Worm (Caenorhabditis elegans) whole organism, mixed stage, embryonic: Measurements from ENCODE around the gene C08F8.9.

Experiments used
- M03D4.4 ChIP-seq: sonication (generic microtip); optimal IDR thresholded peaks from 2 replicates; lab custom pipeline; 2017; ENCODE audit warnings: mild to moderate bottlenecking, missing genetic modification characterization, missing compliant biosample characterization
- bed-3 ChIP-seq: fragments of 200-800 bp; sonication (Bioruptor generic); optimal IDR thresholded peaks from 3 replicates; lab custom pipeline; 2018; ENCODE audit warnings: mild to moderate bottlenecking, missing genetic modification characterization, moderate library complexity, missing compliant biosample characterization
- blmp-1 ChIP-seq: fragments of 150-350 bp; optimal IDR thresholded peaks from 2 replicates; lab custom pipeline; 2014; ENCODE audit warnings: missing biosample characterization, missing genetic modification characterization
- ceh-39 ChIP-seq: fragments of 150-350 bp; optimal IDR thresholded peaks from 2 replicates; lab custom pipeline; 2014; ENCODE audit warnings: missing biosample characterization, missing genetic modification characterization
- ceh-83 ChIP-seq: fragments of 200-800 bp; sonication (Bioruptor generic); optimal IDR thresholded peaks from 2 replicates; lab custom pipeline; 2018; ENCODE audit warnings: mild to moderate bottlenecking, missing genetic modification characterization, missing compliant biosample characterization
- ces-1 ChIP-seq: fragments of 150-350 bp; optimal IDR thresholded peaks from 2 replicates; lab custom pipeline; 2014; ENCODE audit warnings: missing biosample characterization, missing genetic modification reagents, missing genetic modification characterization
- cnd-1 ChIP-seq: fragments of 200-800 bp; sonication (Bioruptor generic); optimal IDR thresholded peaks from 2 replicates; lab custom pipeline; 2018; ENCODE audit warnings: mild to moderate bottlenecking, missing genetic modification characterization, missing compliant biosample characterization
- drap-1 ChIP-seq: fragments of 200-800 bp; sonication (Bioruptor generic); optimal IDR thresholded peaks from 3 replicates; lab custom pipeline; 2018; ENCODE audit warnings: mild to moderate bottlenecking, missing genetic modification characterization, missing compliant biosample characterization
- elt-3 ChIP-seq: fragments of 150-350 bp; optimal IDR thresholded peaks from 2 replicates; lab custom pipeline; 2014; ENCODE audit warnings: missing biosample characterization, missing genetic modification characterization
- flh-1 ChIP-seq: fragments of 200-800 bp; sonication (Bioruptor generic); optimal IDR thresholded peaks from 2 replicates; lab custom pipeline; 2018; ENCODE audit warnings: mild to moderate bottlenecking, missing genetic modification characterization, moderate library complexity, missing compliant biosample characterization
- ham-2 ChIP-seq: fragments of 200-800 bp; sonication (Bioruptor generic); optimal IDR thresholded peaks from 2 replicates; lab custom pipeline; 2018; ENCODE audit warnings: mild to moderate bottlenecking, missing genetic modification characterization, missing compliant biosample characterization
- hlh-1 ChIP-seq: fragments of 150-350 bp; optimal IDR thresholded peaks from 2 replicates; lab custom pipeline; 2014; ENCODE audit warnings: missing biosample characterization, missing genetic modification reagents, missing genetic modification characterization
- lin-13 ChIP-seq: fragments of 150-350 bp; optimal IDR thresholded peaks from 2 replicates; lab custom pipeline; 2014; ENCODE audit warnings: missing biosample characterization, missing genetic modification characterization
- lin-32 ChIP-seq: fragments of 200-800 bp; sonication (Bioruptor generic); optimal IDR thresholded peaks from 2 replicates; lab custom pipeline; 2018; ENCODE audit warnings: mild to moderate bottlenecking, missing genetic modification characterization, missing compliant biosample characterization
- lsy-2 ChIP-seq: fragments of 150-350 bp; optimal IDR thresholded peaks from 2 replicates; lab custom pipeline; 2014; ENCODE audit warnings: missing biosample characterization, missing genetic modification characterization
- mab-5 ChIP-seq: fragments of 150-350 bp; optimal IDR thresholded peaks from 2 replicates; lab custom pipeline; 2014; ENCODE audit warnings: missing biosample characterization, missing genetic modification characterization
- mep-1 ChIP-seq: fragments of 150-350 bp; optimal IDR thresholded peaks from 2 replicates; lab custom pipeline; 2017; ENCODE audit warnings: missing biosample characterization, missing genetic modification reagents, missing genetic modification characterization, inconsistent platforms
- mls-2 ChIP-seq: sonication (generic microtip); optimal IDR thresholded peaks from 2 replicates; lab custom pipeline; 2016; ENCODE audit warnings: mild to moderate bottlenecking, missing genetic modification characterization, moderate library complexity, missing compliant biosample characterization
- nhr-237 ChIP-seq: fragments of 150-350 bp; optimal IDR thresholded peaks from 2 replicates; lab custom pipeline; 2014; ENCODE audit warnings: missing biosample characterization, missing genetic modification characterization
- nhr-28 ChIP-seq: fragments of 150-350 bp; optimal IDR thresholded peaks from 2 replicates; lab custom pipeline; 2014; ENCODE audit warnings: missing biosample characterization, missing genetic modification characterization
- nhr-76 ChIP-seq: sonication (generic microtip); optimal IDR thresholded peaks from 2 replicates; lab custom pipeline; 2017; ENCODE audit warnings: missing biosample characterization, missing genetic modification characterization
- pha-4 ChIP-seq: fragments of 150-350 bp; optimal IDR thresholded peaks from 2 replicates; lab custom pipeline; 2018; ENCODE audit warnings: missing biosample characterization, missing genetic modification reagents, missing genetic modification characterization
- sem-2 ChIP-seq: fragments of 200-800 bp; sonication (Bioruptor generic); optimal IDR thresholded peaks from 2 replicates; lab custom pipeline; 2018; ENCODE audit warnings: mild to moderate bottlenecking, missing genetic modification characterization, missing compliant biosample characterization
- snpc-4 ChIP-seq: fragments of 150-350 bp; optimal IDR thresholded peaks from 2 replicates; lab custom pipeline; 2014; ENCODE audit warnings: missing biosample characterization, missing genetic modification characterization
- sptf-1 ChIP-seq: sonication (generic microtip); optimal IDR thresholded peaks from 2 replicates; lab custom pipeline; 2017; ENCODE audit warnings: mild to moderate bottlenecking, missing genetic modification characterization, moderate library complexity, missing compliant biosample characterization
- tbx-8 ChIP-seq: fragments of 200-800 bp; sonication (Bioruptor generic); optimal IDR thresholded peaks from 2 replicates; lab custom pipeline; 2018; ENCODE audit warnings: mild to moderate bottlenecking, missing genetic modification characterization, moderate library complexity, missing compliant biosample characterization
- unc-120 ChIP-seq: sonication (generic microtip); optimal IDR thresholded peaks from 2 replicates; lab custom pipeline; 2017; ENCODE audit warnings: missing genetic modification characterization, missing compliant biosample characterization; ENCODE audit not compliant: poor library complexity, severe bottlenecking
- unc-39 ChIP-seq: fragments of 150-350 bp; optimal IDR thresholded peaks from 2 replicates; lab custom pipeline; 2014; ENCODE audit warnings: missing biosample characterization, missing genetic modification characterization
- unc-62 ChIP-seq: fragments of 150-350 bp; optimal IDR thresholded peaks from 2 replicates; lab custom pipeline; 2014; ENCODE audit warnings: missing biosample characterization, missing genetic modification reagents, missing genetic modification characterization
- zip-8 ChIP-seq: fragments of 150-350 bp; optimal IDR thresholded peaks from 2 replicates; lab custom pipeline; 2014; ENCODE audit warnings: missing biosample characterization, missing genetic modification characterization

The C08F8.9 gene

DNA sequence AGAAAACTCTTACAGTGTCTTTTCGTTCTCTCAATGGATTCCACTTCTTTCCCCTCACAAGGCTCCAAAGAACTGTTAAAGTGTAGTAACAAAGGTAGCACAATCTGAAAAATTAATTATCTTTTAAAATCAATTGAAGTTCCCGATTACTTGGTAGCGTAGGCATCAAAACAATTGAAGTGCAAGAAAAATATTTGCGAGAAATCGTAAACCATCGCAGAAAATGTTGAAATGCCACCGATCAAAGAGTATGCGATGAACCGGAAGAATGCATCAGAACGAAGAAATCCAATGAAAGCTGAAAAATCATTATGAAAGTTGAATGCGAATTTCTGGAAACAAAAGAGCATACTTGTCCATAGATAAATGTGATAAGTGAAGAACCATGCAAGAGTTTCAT is 31.9 kb downstream of the C08F8.9 start:
- TF ChIP-seq ces-1 (no peak), M03D4.4 (tag; lab: Kevin White, UChicago) (no peak), ceh-83 (GFP tag; lab: Kevin White, UChicago) (no peak), flh-1 (no peak), snpc-4 (tag; lab: Kevin White, UChicago) (no peak)

DNA sequence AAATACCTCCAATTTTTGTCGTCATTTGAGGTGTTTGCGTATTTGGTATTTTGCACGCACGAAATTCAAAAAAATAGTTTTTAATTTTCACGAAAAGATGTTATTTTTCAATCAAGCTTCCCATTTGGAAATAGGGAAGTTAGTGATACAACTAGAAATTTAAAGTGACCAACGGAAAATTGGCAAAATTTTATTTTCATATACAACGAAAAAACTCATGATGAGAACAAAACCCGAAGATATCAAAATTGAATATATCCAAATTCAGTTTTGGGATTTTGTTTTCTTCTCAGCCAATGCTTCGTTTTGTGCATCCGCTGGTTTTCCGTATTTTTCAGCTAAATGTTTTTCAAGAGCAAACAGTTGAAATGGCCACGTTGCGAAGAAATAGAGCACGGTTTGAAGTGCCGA is 32.5 kb downstream of the C08F8.9 start:
- TF ChIP-seq unc-39 (tag; lab: Kevin White, UChicago): no peak
- TF ChIP-seq lin-13: no peak
- TF ChIP-seq mep-1 (tag; lab: Kevin White, UChicago): no peak
- no peak for TF ChIP-seq cnd-1 (tag; lab: Kevin White, UChicago)
- TF ChIP-seq unc-120: no peak
- no peak for TF ChIP-seq zip-8 (tag; lab: Kevin White, UChicago)

DNA sequence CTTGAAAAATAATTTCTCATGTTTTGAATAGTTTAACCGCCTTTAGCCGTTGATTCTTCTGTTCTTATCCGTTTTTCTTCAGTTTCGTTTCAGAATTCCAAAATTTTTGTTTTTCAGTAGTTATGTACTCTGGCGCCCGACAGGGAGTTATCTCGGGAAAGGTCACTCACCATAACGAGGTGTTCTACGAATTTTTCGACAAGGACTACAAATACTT is 35.3 kb downstream of the C08F8.9 start, which contains the start of gene F01G4.4:
Gene F01G4.4, plus strand, starts transcription at position 118 of the 217 bp plus-strand sequence.
- TF ChIP-seq zip-8 (tag; lab: Kevin White, UChicago) (no peak), flh-1 (no peak), lsy-2 (tag; lab: Kevin White, UChicago) (no peak), snpc-4 (tag; lab: Kevin White, UChicago) (no peak), unc-120 (no peak), ham-2 (no peak), nhr-237 (no peak), nhr-28 (tag; lab: Kevin White, UChicago) (no peak), tbx-8 (GFP tag; lab: Kevin White, UChicago) (no peak)

DNA sequence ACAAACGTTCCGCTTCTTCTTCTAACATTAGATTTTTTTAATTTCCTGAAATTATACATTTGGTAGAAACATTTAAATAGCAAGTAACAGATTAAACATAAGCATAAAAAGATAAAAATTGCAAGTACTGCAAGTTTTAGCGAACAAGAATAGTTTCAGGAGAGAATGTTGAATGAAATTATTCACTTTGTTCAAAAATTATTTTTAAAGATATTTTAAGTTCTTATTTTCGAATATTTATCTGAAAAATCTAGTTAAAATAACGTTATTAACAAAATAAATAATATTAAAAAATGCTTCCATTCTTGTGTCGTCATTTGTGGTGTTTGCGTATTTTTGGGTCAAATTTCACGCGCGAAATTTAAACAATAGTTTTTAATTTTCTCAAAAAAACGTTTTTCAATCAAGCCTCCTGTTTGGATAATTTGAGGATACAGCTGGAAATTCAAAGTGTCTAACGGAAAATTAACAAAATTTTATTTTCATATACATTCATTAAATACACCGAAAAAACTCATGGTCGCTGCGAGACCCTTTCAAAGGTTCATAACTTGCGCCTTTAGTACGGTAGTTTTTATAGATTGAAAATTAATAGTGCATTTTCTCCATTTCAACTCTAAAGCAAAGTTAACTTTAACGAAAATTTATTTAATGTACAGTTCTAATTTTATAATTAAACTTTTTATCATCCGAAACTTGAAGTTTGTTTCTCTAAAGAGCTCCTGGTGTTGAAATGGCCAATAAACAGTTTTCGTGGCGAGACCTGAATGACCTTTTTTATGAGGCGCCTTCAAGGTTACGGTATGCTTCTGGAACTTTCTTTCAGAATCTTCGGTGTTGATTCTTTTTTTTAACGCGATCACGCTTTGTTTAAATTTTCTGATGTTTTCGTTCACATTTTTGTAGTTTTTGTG is 35.8 kb downstream of the C08F8.9 start, which contains the start of gene skih-2:
Gene skih-2, minus strand, starts transcription at position 51 of the 914 bp plus-strand sequence.
- TF ChIP-seq ceh-39 (tag; lab: Kevin White, UChicago) (no peak), mep-1 (tag; lab: Kevin White, UChicago) (peak; percentile 32), nhr-237 (peak; percentile 27), pha-4 (peak; percentile 26), ces-1 (peak; percentile 89), sptf-1 (tag; lab: Kevin White, UChicago) (no peak), lsy-2 (tag; lab: Kevin White, UChicago) (peak; percentile 65), unc-39 (tag; lab: Kevin White, UChicago) (peak; percentile 64), hlh-1 (no peak), bed-3 (GFP tag; lab: Kevin White, UChicago) (no peak), zip-8 (tag; lab: Kevin White, UChicago) (no peak), mls-2 (tag; lab: Kevin White, UChicago) (no peak)
- TF ChIP-seq, all 35 proteins: peak for 6

DNA sequence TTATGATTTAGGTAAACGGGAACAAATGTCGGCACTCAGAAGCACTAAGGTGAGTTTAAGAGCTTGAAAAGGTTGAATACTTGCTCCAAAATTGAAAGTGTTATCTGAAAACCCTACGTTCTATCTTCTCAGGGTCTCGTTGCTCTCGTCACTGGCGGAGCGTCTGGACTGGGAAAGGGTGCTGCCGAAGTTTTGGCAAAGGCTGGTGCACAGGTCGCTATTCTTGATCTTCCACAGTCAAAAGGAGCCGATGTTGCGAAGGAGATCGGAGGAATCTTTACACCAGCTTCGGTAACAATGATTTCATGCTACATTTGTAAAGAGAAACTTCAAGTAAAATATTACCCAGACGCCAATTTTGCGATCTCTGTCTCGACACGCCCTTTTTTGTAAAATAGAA is 47.1 kb downstream of the C08F8.9 start, which contains the start of gene ard-1:
Gene ard-1, plus strand, starts transcription at position 12 of the 400 bp plus-strand sequence.
- TF ChIP-seq mls-2 (tag; lab: Kevin White, UChicago): no peak
- TF ChIP-seq, all 35 proteins: peak for 0

DNA sequence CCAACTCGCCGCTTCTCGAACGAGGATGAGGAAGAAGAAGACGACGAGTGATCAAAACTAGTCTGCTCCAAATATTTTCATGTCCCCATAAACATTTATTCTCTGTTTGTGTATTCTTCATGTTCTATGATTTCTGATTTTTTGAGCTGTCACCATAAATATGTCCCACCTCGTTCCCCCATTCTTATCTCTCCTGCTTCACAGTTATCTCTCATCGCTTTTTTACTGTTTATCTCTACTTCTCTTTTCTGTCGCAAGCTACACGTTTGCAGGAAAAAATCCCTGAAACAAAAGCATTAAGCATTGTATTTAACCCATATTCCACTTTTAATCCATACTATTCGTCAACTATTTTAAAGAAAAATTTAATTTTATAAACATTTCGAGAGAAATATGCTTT is 47.6 kb downstream of the C08F8.9 start:
- TF ChIP-seq M03D4.4 (tag; lab: Kevin White, UChicago) (no peak), bed-3 (GFP tag; lab: Kevin White, UChicago) (no peak), drap-1 (GFP tag; lab: Kevin White, UChicago) (no peak), blmp-1 (no peak), ham-2 (no peak), mab-5 (tag; lab: Kevin White, UChicago) (no peak), flh-1 (no peak), elt-3 (tag; lab: Kevin White, UChicago) (no peak), ceh-83 (GFP tag; lab: Kevin White, UChicago) (no peak), lin-32 (no peak), lin-13 (no peak), nhr-76 (no peak), snpc-4 (tag; lab: Kevin White, UChicago) (no peak), tbx-8 (GFP tag; lab: Kevin White, UChicago) (no peak), unc-62 (GFP tag; lab: Kevin White, UChicago) (no peak), cnd-1 (tag; lab: Kevin White, UChicago) (no peak), mep-1 (tag; lab: Kevin White, UChicago) (no peak), sem-2 (GFP tag; lab: Kevin White, UChicago) (no peak), lsy-2 (tag; lab: Kevin White, UChicago) (no peak), ceh-39 (tag; lab: Kevin White, UChicago) (no peak)
